Worm (Caenorhabditis elegans) whole organism, mixed stage, embryonic: ENCODE data around the gene gpa-7.

Source experiments
- elt-3 ChIP-seq: fragments of 150-350 bp; optimal IDR thresholded peaks from 2 replicates; lab custom pipeline; 2014; ENCODE audit warnings: missing biosample characterization, missing genetic modification characterization
- pha-4 ChIP-seq: fragments of 150-350 bp; optimal IDR thresholded peaks from 2 replicates; lab custom pipeline; 2018; ENCODE audit warnings: missing biosample characterization, missing genetic modification reagents, missing genetic modification characterization

DNA sequence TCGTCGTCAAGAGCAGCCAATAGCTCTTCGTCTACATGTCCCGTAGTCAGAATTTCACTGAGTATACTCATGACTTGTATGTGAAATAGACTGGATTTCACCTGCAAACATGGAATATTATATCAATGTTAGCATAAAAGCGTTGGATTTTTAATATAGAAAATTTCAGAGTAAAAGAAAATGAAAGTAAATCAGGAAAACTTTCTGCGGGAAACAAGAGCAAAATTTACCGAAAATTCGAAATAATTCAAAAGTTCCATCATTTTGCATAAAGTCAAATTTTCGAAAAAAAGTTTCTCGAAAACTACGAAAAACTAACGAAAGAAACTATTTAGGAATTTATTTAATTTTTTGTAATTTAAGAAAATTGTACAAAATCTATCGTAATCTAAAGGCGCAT is 14.0 kb downstream of the gpa-7 start, which contains the start of gene F13B12.6:
- TF ChIP-seq elt-3 (tag; lab: Kevin White, UChicago), result no peak
- no peak for TF ChIP-seq pha-4
